Fruit fly (Drosophila melanogaster): ENCODE measurements around the gene mfrn.
A peak's percentile ranks its signal among the peaks of the same experiment; 100 is the strongest.

Gene mfrn

dm6 chr3R:27920883-27921282 lies 26.9 kb downstream of the mfrn start, which contains the start of gene CG12259 (continued):
- no peak for TF ChIP-seq her (GFP tag; optimal IDR thresholded peaks at IDR 0.05)
- TF ChIP-seq sima (GFP tag; optimal IDR thresholded peaks at IDR 0.05), result no peak
- peak; percentile 23 for TF ChIP-seq CG2712 (tag; optimal IDR thresholded peaks at IDR 0.05)
- no peak for TF ChIP-seq Dip3 (GFP tag; optimal IDR thresholded peaks at IDR 0.05)
- TF ChIP-seq Ets97D (GFP tag; optimal IDR thresholded peaks at IDR 0.05), result no peak
- TF ChIP-seq zfh2 (GFP tag; optimal IDR thresholded peaks at IDR 0.05), result no peak
- no peak for TF ChIP-seq CG14965 (GFP tag; optimal IDR thresholded peaks at IDR 0.05; ENCODE audit: borderline replicate concordance)
- TF ChIP-seq nerfin-2 (GFP tag; IDR thresholded peaks at IDR 0.05; ENCODE audit: partially characterized antibody), result no peak
- TF ChIP-seq kah (GFP tag; optimal IDR thresholded peaks at IDR 0.05), result no peak
- TF ChIP-seq CG2678 (tag; optimal IDR thresholded peaks at IDR 0.05), result peak; percentile 34
- no peak for TF ChIP-seq Neu2 (GFP tag; optimal IDR thresholded peaks at IDR 0.05; ENCODE audit: borderline replicate concordance)
- peak; percentile 12 for TF ChIP-seq gsb-n (tag; optimal IDR thresholded peaks at IDR 0.05)
- peak; percentile 48 for TF ChIP-seq Sry-β (GFP tag; optimal IDR thresholded peaks at IDR 0.05)
- TF ChIP-seq CG34422 (GFP tag; IDR thresholded peaks at IDR 0.05), result no peak
- TF ChIP-seq sqz (GFP tag; optimal IDR thresholded peaks at IDR 0.05), result peak; percentile 56
- peak; percentile 12 for TF ChIP-seq CG1603 (tag; optimal IDR thresholded peaks at IDR 0.05)
- no peak for TF ChIP-seq CG11695 (GFP tag; IDR thresholded peaks at IDR 0.05)
- no peak for TF ChIP-seq Scr (GFP tag; IDR thresholded peaks at IDR 0.05; ENCODE audit: partially characterized antibody)
- TF ChIP-seq CG2116 (GFP tag; optimal IDR thresholded peaks at IDR 0.05), result peak; percentile 14
- no peak for TF ChIP-seq CG12236 (GFP tag; optimal IDR thresholded peaks at IDR 0.05)
- TF ChIP-seq CG3838 (GFP tag; optimal IDR thresholded peaks at IDR 0.05), result no peak
- TF ChIP-seq gfzf (GFP tag; optimal IDR thresholded peaks at IDR 0.05), result peak; percentile 56
- no peak for TF ChIP-seq D (optimal IDR thresholded peaks at IDR 0.05)
- TF ChIP-seq D (GFP tag; optimal IDR thresholded peaks at IDR 0.05), result no peak
- TF ChIP-seq Nf-YC (tag; optimal IDR thresholded peaks at IDR 0.05), result peak; percentile 12
- TF ChIP-seq dpn (GFP tag; optimal IDR thresholded peaks at IDR 0.05), result no peak
- TF ChIP-seq CG8281 (tag; optimal IDR thresholded peaks at IDR 0.05), result no peak
- TF ChIP-seq CG4282 (GFP tag; optimal IDR thresholded peaks at IDR 0.05), result no peak
- no peak for TF ChIP-seq CG9876 (GFP tag; optimal IDR thresholded peaks at IDR 0.05)
- TF ChIP-seq CG12104 (GFP tag; optimal IDR thresholded peaks at IDR 0.05), result no peak
- no peak for TF ChIP-seq Doc3 (GFP tag; IDR thresholded peaks at IDR 0.05; ENCODE audit: partially characterized antibody)
- TF ChIP-seq az2 (GFP tag; optimal IDR thresholded peaks at IDR 0.05), result no peak
- no peak for TF ChIP-seq Adf1 (GFP tag; IDR thresholded peaks at IDR 0.05)
- TF ChIP-seq ssp (GFP tag; IDR thresholded peaks at IDR 0.05), result no peak
- TF ChIP-seq cad (GFP tag; optimal IDR thresholded peaks at IDR 0.05), result no peak
- TF ChIP-seq CG13287 (GFP tag; IDR thresholded peaks at IDR 0.05; ENCODE audit: partially characterized antibody), result 0 out of 2 replicates have a peak, but pooled peaks have one; percentile 25
- no peak for TF ChIP-seq Dbx (GFP tag; IDR thresholded peaks at IDR 0.05)
- no peak for TF ChIP-seq CG17186 (GFP tag; optimal IDR thresholded peaks at IDR 0.05)
- TF ChIP-seq CG5245 (GFP tag; optimal IDR thresholded peaks at IDR 0.05), result no peak
- no peak for TF ChIP-seq peb (GFP tag; IDR thresholded peaks at IDR 0.05)
- peak; percentile 29 for TF ChIP-seq gem (tag; optimal IDR thresholded peaks at IDR 0.05)
- TF ChIP-seq Dref (GFP tag; IDR thresholded peaks at IDR 0.05), result no peak
- TF ChIP-seq Lim3 (GFP tag; IDR thresholded peaks at IDR 0.05), result no peak
- TF ChIP-seq YL-1 (GFP tag; optimal IDR thresholded peaks at IDR 0.05), result peak; percentile 13
- TF ChIP-seq Hr51 (GFP tag; optimal IDR thresholded peaks at IDR 0.05), result no peak
- TF ChIP-seq CG18262 (tag; optimal IDR thresholded peaks at IDR 0.05), result peak; percentile 19
- no peak for TF ChIP-seq GATAe (GFP tag; conservative IDR thresholded peaks at IDR 0.05)
- TF ChIP-seq Med (GFP tag), result no peak
- TF ChIP-seq wek (GFP tag; optimal IDR thresholded peaks at IDR 0.05), result peak; percentile 10
- no peak for TF ChIP-seq CkIIα-i1 (GFP tag; IDR thresholded peaks at IDR 0.05)
- TF ChIP-seq cas (GFP tag; IDR thresholded peaks at IDR 0.05), result no peak
- no peak for TF ChIP-seq CG16813 (GFP tag; IDR thresholded peaks at IDR 0.05; ENCODE audit: partially characterized antibody)

Data from whole organism, embryonic.